Fruit fly (Drosophila melanogaster): Measurements from ENCODE around the gene Mayo.

Mayo gene

DNA sequence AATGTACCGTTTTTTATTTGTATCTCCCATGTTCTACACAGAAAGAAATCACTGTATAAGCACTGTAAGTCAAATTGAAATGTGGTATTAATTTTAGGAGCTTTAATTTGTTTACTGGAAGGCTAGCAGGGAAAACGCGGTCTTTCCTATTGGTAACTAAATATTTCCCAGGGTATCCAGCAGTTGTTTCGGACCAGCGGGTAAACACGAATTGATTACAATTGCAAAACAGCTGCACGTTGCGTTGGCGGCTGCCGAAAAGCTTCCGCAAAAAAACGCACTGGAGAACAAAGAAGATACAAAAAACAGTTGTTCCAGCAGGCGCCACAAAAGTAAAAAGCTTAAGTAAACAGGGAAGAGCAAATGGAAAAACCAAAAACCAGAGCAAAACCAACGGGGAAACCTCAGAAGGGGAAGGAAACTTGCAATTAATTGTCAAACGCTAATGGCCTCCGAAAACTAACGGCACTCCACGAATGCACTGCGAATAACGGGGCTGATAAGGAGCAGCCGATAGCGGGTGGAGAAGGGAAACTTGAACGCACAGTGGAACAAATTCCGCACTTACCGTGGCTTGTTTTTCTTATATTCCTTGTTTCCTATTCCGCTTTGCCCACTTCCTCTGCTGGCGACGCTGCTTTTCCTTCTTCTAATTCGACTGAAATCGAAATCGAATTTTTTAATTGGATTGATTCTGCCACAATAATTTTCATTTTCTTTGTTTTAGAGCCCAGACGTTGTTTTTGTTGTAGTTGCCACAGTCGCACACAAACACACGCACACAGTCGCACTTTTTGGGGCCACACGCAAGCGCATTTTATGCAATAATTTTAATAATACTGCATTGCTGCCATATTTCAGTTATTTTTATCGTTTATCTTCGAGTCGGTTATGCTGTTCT is 48.9 kb downstream of the Mayo start (continued):
- TF ChIP-seq Oaz (GFP tag; IDR thresholded peaks at IDR 0.05) = no peak; the same call in 1 of the 2 replicates
- peak; percentile 47 for TF ChIP-seq CG1603 (tag; optimal IDR thresholded peaks at IDR 0.05)
- no peak for TF ChIP-seq hkb (optimal IDR thresholded peaks at IDR 0.05)
- peak; percentile 59 for TF ChIP-seq hkb (GFP tag; IDR thresholded peaks at IDR 0.05)
- TF ChIP-seq btn (GFP tag; optimal IDR thresholded peaks at IDR 0.05) = no peak
- no peak for TF ChIP-seq fu2 (GFP tag; optimal IDR thresholded peaks at IDR 0.05)
- TF ChIP-seq CG7987 (GFP tag; optimal IDR thresholded peaks at IDR 0.05) = no peak
- no peak for TF ChIP-seq psq (GFP tag; optimal IDR thresholded peaks at IDR 0.05)
- TF ChIP-seq p53 (GFP tag; optimal IDR thresholded peaks at IDR 0.05) = peak; percentile 41
- peak; percentile 38; the same call in 1 of the 3 replicates for TF ChIP-seq so (GFP tag; IDR thresholded peaks at IDR 0.05)
- TF ChIP-seq dmrt99B (tag; optimal IDR thresholded peaks at IDR 0.05) = peak; percentile 44
- peak; percentile 15 for TF ChIP-seq CG1602 (GFP tag; optimal IDR thresholded peaks at IDR 0.05)
- TF ChIP-seq HLHmδ (GFP tag; optimal IDR thresholded peaks at IDR 0.05) = no peak
- TF ChIP-seq croc (GFP tag; conservative IDR thresholded peaks at IDR 0.05) = no peak
- peak; percentile 87 for TF ChIP-seq CG4707 (GFP tag; optimal IDR thresholded peaks at IDR 0.05)
- TF ChIP-seq CG17361 (GFP tag; IDR thresholded peaks at IDR 0.05) = peak; percentile 49; the same call in 1 of the 3 replicates
- peak; percentile 30 for TF ChIP-seq CG7786 (GFP tag; optimal IDR thresholded peaks at IDR 0.05)
- TF ChIP-seq Optix (GFP tag; IDR thresholded peaks at IDR 0.05) = peak; percentile 53; the same call in 2 of the 3 replicates
- no peak for TF ChIP-seq gsb (GFP tag; IDR thresholded peaks at IDR 0.05)
- TF ChIP-seq Usf (GFP tag; optimal IDR thresholded peaks at IDR 0.05) = no peak
- TF ChIP-seq gsb-n (tag; optimal IDR thresholded peaks at IDR 0.05) = peak; percentile 34
- peak; percentile 20 for TF ChIP-seq Hsf (GFP tag; optimal IDR thresholded peaks at IDR 0.05)
- TF ChIP-seq bbx (GFP tag; IDR thresholded peaks at IDR 0.05; ENCODE audit: partially characterized antibody) = no peak
- TF ChIP-seq grn (GFP tag; optimal IDR thresholded peaks at IDR 0.05) = no peak
- TF ChIP-seq CG42726 (GFP tag; IDR thresholded peaks at IDR 0.05; ENCODE audit: partially characterized antibody) = no peak
- no peak for TF ChIP-seq org-1 (GFP tag; optimal IDR thresholded peaks at IDR 0.05)
- no peak for TF ChIP-seq Vsx1 (GFP tag; optimal IDR thresholded peaks at IDR 0.05)
- TF ChIP-seq jing (GFP tag; optimal IDR thresholded peaks at IDR 0.05) = peak; percentile 16
- TF ChIP-seq run (tag; optimal IDR thresholded peaks at IDR 0.05) = no peak
- no peak for TF ChIP-seq HmgD (GFP tag; optimal IDR thresholded peaks at IDR 0.05)
- TF ChIP-seq C15 (GFP tag; IDR thresholded peaks at IDR 0.05) = no peak
- TF ChIP-seq CG3847 (GFP tag; IDR thresholded peaks at IDR 0.05) = no peak; the same call in 1 of the 2 replicates
- no peak for TF ChIP-seq CG10267 (tag; optimal IDR thresholded peaks at IDR 0.05)
- no peak for TF ChIP-seq CG4854 (GFP tag; optimal IDR thresholded peaks at IDR 0.05)
- peak; percentile 10 for TF ChIP-seq CG15514 (GFP tag; optimal IDR thresholded peaks at IDR 0.05)
- TF ChIP-seq CG34376 (GFP tag; optimal IDR thresholded peaks at IDR 0.05) = no peak
- TF ChIP-seq ssp (GFP tag; IDR thresholded peaks at IDR 0.05) = no peak
- TF ChIP-seq CG8924 (tag; optimal IDR thresholded peaks at IDR 0.05) = no peak
- TF ChIP-seq Mrtf (GFP tag; IDR thresholded peaks at IDR 0.05) = no peak
- TF ChIP-seq CG34422 (GFP tag; IDR thresholded peaks at IDR 0.05) = no peak; the same call in 2 of the 3 replicates
- 0 out of 2 replicates have a peak, but pooled peaks have one; percentile 32 for TF ChIP-seq CG10321 (GFP tag; IDR thresholded peaks at IDR 0.05)
- TF ChIP-seq CG1647 (GFP tag; optimal IDR thresholded peaks at IDR 0.05) = no peak
- TF ChIP-seq eve (GFP tag; optimal IDR thresholded peaks at IDR 0.05) = peak; percentile 9 to 64
- TF ChIP-seq stc (GFP tag; IDR thresholded peaks at IDR 0.05) = peak; percentile 67
- 0 out of 2 replicates have a peak, but pooled peaks have one; percentile 10 for TF ChIP-seq danr (GFP tag; IDR thresholded peaks at IDR 0.05)
- TF ChIP-seq CG4820 (GFP tag; optimal IDR thresholded peaks at IDR 0.05) = no peak
- no peak for TF ChIP-seq Jarid2 (GFP tag; optimal IDR thresholded peaks at IDR 0.05)
- TF ChIP-seq CG2120 (GFP tag; optimal IDR thresholded peaks at IDR 0.05) = peak; percentile 20
- peak; percentile 43 for TF ChIP-seq CG32532 (GFP tag; IDR thresholded peaks at IDR 0.05)
- no peak for TF ChIP-seq cg (GFP tag; optimal IDR thresholded peaks at IDR 0.05)

All from whole organism, embryonic.